Fruit fly (Drosophila melanogaster) whole organism, adult: Measurements from ENCODE around the gene ouib.

Experiments
- CG11617 ChIP-seq: fragments of 200-800 bp; sonication (Bioruptor generic); optimal IDR thresholded peaks from 2 replicates; lab custom pipeline; 2017; ENCODE audit warnings: mild to moderate bottlenecking, missing biosample characterization, missing genetic modification reagents, missing genetic modification characterization
- CG12768 ChIP-seq: fragments of 200-800 bp; sonication (Bioruptor generic); optimal IDR thresholded peaks from 2 replicates; lab custom pipeline; 2017; ENCODE audit warnings: missing biosample characterization, missing genetic modification characterization, mild to moderate bottlenecking, moderate library complexity, missing genetic modification reagents
- CG14711 ChIP-seq: fragments of 200-800 bp; sonication (Bioruptor generic); optimal IDR thresholded peaks from 2 replicates; lab custom pipeline; 2018; ENCODE audit warnings: missing biosample characterization, mild to moderate bottlenecking, missing genetic modification characterization, moderate library complexity
- CG1620 ChIP-seq: fragments of 200-800 bp; sonication (Bioruptor generic); optimal IDR thresholded peaks from 2 replicates; lab custom pipeline; 2016; ENCODE audit warnings: missing biosample characterization, missing genetic modification characterization
- CG33017 ChIP-seq: fragments of 200-800 bp; sonication (Bioruptor generic); optimal IDR thresholded peaks from 2 replicates; lab custom pipeline; 2018; ENCODE audit warnings: missing biosample characterization, mild to moderate bottlenecking, missing genetic modification characterization, moderate library complexity
- CG5204 ChIP-seq: fragments of 200-800 bp; sonication (Bioruptor generic); optimal IDR thresholded peaks from 2 replicates; lab custom pipeline; 2016; ENCODE audit warnings: missing biosample characterization, missing genetic modification characterization
- CG7045 ChIP-seq: fragments of 200-800 bp; sonication (Bioruptor generic); optimal IDR thresholded peaks from 2 replicates; lab custom pipeline; 2017; ENCODE audit warnings: missing biosample characterization, mild to moderate bottlenecking, missing genetic modification characterization
- CG7101 ChIP-seq: fragments of 200-800 bp; sonication (Bioruptor generic); optimal IDR thresholded peaks from 2 replicates; lab custom pipeline; 2018; ENCODE audit warnings: missing biosample characterization, mild to moderate bottlenecking, missing genetic modification characterization, moderate library complexity
- Clk ChIP-seq: fragments of 200-800 bp; sonication (Bioruptor generic); optimal IDR thresholded peaks from 2 replicates; lab custom pipeline; 2017; ENCODE audit warnings: missing biosample characterization, missing genetic modification characterization
- Crg-1 ChIP-seq: fragments of 200-800 bp; sonication (Bioruptor generic); optimal IDR thresholded peaks from 2 replicates; lab custom pipeline; 2016; ENCODE audit warnings: missing biosample characterization, missing genetic modification characterization
- Hr96 ChIP-seq: fragments of 200-800 bp; sonication (Bioruptor generic); optimal IDR thresholded peaks from 2 replicates; lab custom pipeline; 2016; ENCODE audit warnings: missing biosample characterization, missing genetic modification characterization
- Mnt ChIP-seq: fragments of 200-800 bp; sonication (Bioruptor generic); optimal IDR thresholded peaks from 2 replicates; lab custom pipeline; 2016; ENCODE audit warnings: missing biosample characterization, mild to moderate bottlenecking, missing genetic modification characterization
- bab1 ChIP-seq: fragments of 200-800 bp; sonication (Bioruptor generic); optimal IDR thresholded peaks from 3 replicates; lab custom pipeline; 2019; ENCODE audit warnings: missing biosample characterization, mild to moderate bottlenecking, missing genetic modification characterization, moderate library complexity
- cic ChIP-seq: fragments of 200-800 bp; sonication (Bioruptor generic); optimal IDR thresholded peaks from 2 replicates; lab custom pipeline; 2017; ENCODE audit warnings: missing biosample characterization, mild to moderate bottlenecking, missing genetic modification characterization, moderate library complexity
- cnc ChIP-seq, 2 experiments: fragments of >200 bp; optimal IDR thresholded peaks; 2 replicates each; lab custom pipeline; 2017
- kay ChIP-seq: fragments of 200-800 bp; sonication (Bioruptor generic); peaks from one replicate; lab custom pipeline; 2016; ENCODE audit warnings: missing biosample characterization, missing genetic modification characterization, borderline replicate concordance
- ovo ChIP-seq: fragments of 200-800 bp; sonication (Bioruptor generic); optimal IDR thresholded peaks from 2 replicates; lab custom pipeline; 2016; ENCODE audit warnings: missing biosample characterization, missing genetic modification characterization
- pad ChIP-seq: fragments of 200-800 bp; sonication (Bioruptor generic); optimal IDR thresholded peaks from 3 replicates; lab custom pipeline; 2017; ENCODE audit warnings: missing biosample characterization, missing genetic modification characterization, mild to moderate bottlenecking, moderate library complexity, missing genetic modification reagents
- tj ChIP-seq: fragments of 200-800 bp; sonication (Bioruptor generic); optimal IDR thresholded peaks from 3 replicates; lab custom pipeline; 2017; ENCODE audit warnings: missing biosample characterization, mild to moderate bottlenecking, missing genetic modification characterization, moderate library complexity
- toe ChIP-seq: fragments of 200-800 bp; sonication (Bioruptor generic); optimal IDR thresholded peaks from 2 replicates; lab custom pipeline; 2016; ENCODE audit warnings: missing biosample characterization, missing genetic modification characterization

Gene ouib

DNA sequence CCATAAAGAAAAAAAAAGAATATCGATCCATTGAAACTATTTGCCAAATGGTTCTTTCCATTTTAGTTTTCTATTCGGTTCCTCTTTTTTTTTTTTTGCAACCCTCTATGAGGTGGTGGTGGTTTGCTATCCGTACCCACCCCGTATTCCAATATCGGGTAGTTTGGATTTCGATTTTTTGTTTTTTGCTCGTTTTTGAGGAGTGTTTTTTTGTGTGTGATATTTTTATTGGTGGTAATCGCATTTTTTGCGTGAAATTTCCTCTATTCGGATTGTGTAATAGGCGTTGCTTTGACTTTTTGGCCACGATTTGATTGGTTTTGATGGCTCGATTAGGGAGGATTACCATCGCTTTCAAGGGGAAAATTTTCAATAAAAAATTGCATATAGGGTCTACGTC, 38.8 kb upstream of the ouib start:
- TF ChIP-seq ovo (no peak), CG7045 (GFP tag; lab: Kevin White, UChicago) (no peak), Crg-1 (no peak), bab1 (GFP tag; lab: Kevin White, UChicago) (no peak), CG7101 (tag; lab: Kevin White, UChicago) (no peak), kay (GFP tag; lab: Kevin White, UChicago) (no peak), tj (no peak), CG1620 (GFP tag; lab: Kevin White, UChicago) (no peak), cnc (optimal IDR thresholded peaks at IDR 0.05; lab: Kevin White, UChicago) (no peak), toe (GFP tag; lab: Kevin White, UChicago) (no peak), CG11617 (GFP tag; lab: Kevin White, UChicago) (no peak), CG33017 (no peak), CG14711 (tag; lab: Kevin White, UChicago) (no peak), cic (GFP tag; lab: Kevin White, UChicago) (no peak), pad (no peak), Clk (GFP tag; lab: Kevin White, UChicago) (no peak), CG12768 (GFP tag; lab: Kevin White, UChicago) (no peak)

DNA sequence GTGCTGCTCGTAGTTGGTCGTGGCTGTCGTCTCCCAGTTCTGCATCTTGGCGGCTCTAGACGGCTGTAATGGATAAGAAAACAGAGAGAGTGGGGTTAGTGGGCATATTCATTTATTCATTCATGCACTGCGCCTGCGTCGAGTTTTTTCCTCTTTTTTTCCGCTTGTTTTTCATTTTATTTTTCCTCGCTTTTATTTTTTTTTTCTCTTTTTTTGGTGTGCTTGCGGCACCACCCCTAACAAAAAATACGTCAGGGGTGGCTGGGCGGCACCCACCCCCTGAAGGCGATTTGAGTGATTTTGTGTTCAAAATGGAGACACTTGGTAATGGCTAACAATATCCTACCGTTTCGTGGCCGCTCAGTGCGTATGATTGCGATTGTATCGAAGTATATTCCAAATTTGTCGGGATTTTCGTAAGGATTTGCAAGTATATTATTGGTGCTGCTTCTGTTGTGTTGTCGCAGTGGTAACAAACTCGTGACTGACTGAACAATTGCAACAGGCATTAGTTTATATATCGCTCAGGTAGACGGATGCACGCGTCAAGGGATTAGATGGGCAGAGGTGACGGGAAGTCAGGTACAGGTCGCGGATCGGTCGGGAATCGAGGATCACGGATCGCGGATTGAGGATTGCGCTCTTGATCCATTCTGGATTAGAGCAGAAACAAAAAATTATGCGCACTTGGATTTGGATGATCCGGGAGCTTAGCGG, 31.0 kb upstream of the ouib start:
- TF ChIP-seq CG11617 (GFP tag; lab: Kevin White, UChicago) (no peak), bab1 (GFP tag; lab: Kevin White, UChicago) (no peak), toe (GFP tag; lab: Kevin White, UChicago) (peak; percentile 68), cnc (optimal IDR thresholded peaks at IDR 0.05; lab: Kevin White, UChicago) (no peak), kay (GFP tag; lab: Kevin White, UChicago) (no peak), cic (GFP tag; lab: Kevin White, UChicago) (no peak), CG12768 (GFP tag; lab: Kevin White, UChicago) (peak; percentile 74), CG1620 (GFP tag; lab: Kevin White, UChicago) (no peak), CG7101 (tag; lab: Kevin White, UChicago) (no peak), CG5204 (peak; percentile 66), CG14711 (tag; lab: Kevin White, UChicago) (no peak), pad (no peak), Mnt (GFP tag; lab: Kevin White, UChicago) (no peak), Clk (GFP tag; lab: Kevin White, UChicago) (no peak), tj (no peak), CG33017 (peak; percentile 86), ovo (no peak), CG7045 (GFP tag; lab: Kevin White, UChicago) (peak; percentile 89), Crg-1 (no peak), Hr96 (GFP tag; lab: Kevin White, UChicago) (peak; percentile 54)

DNA sequence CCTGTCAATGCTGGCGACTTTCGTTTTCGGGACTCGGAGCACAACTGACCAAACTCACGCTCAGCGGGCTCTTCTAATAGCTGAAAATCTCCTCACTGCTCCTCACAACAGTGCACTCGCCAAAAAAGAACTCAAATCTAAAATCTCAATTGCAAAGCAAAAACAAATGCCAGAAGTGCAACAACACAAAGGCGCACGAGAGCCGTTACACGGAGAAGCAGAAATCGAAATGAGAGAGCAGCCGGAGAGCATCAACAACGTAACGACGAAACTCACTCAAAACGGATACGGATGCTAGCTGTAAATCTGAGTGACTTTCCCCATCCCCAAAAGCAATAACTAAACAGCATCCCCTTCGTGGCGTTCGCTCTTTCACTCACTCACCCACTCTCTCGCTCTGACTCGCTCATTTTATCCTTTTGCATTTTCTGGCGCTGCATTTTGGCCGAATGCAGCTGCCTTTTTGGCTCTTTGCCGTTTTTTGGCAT, 27.5 kb upstream of the ouib start, which contains the start of gene hb:
Gene hb (minus strand): TSS at position 51 of the 488 bp plus-strand sequence.
- TF ChIP-seq CG1620 (GFP tag; lab: Kevin White, UChicago) (no peak), ovo (peak; percentile 4), CG7101 (tag; lab: Kevin White, UChicago) (no peak), kay (GFP tag; lab: Kevin White, UChicago) (no peak), pad (peak; percentile 98)

DNA sequence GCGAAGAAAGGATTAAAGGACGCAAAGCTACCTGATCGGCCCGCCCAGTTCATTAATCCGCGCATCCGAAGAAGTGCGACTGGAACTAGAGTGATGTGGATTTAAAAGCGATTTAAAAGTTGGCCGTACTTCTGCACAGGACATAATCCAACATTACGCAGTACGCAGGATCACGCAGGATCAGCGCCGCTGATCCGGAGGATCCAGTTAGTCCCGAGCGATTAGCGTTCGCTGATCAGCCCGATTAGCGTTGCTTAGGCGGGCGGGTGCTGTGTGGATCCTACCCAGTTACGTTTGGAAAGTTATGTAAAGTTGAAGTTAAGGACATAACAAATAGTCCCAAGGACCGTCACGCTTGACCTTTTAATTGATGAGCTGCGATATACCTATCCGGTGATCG, 26.0 kb upstream of the ouib start:
- TF ChIP-seq tj (no peak), Hr96 (GFP tag; lab: Kevin White, UChicago) (no peak), ovo (no peak), Clk (GFP tag; lab: Kevin White, UChicago) (no peak), CG1620 (GFP tag; lab: Kevin White, UChicago) (no peak), bab1 (GFP tag; lab: Kevin White, UChicago) (no peak), cic (GFP tag; lab: Kevin White, UChicago) (no peak), toe (GFP tag; lab: Kevin White, UChicago) (no peak), CG7101 (tag; lab: Kevin White, UChicago) (no peak)

DNA sequence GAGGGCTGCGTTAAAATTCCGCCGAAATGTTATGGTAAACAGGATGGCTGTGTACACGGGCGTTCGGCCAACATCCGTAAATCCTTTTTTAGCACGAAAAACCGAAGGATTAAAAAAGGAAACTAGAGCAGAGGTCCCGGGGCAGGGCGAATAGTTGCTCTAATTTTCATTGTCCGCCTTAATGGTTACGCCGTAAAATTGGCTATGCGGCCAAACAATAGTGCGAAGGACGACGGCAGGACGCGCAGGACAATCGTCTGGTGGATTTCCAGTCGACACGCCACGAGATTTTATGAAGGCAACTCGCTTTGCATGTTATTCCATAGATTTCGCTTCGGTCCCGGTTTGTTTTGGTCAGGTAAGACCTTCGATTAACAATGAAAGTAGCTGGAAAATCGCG, 24.6 kb upstream of the ouib start:
- TF ChIP-seq Crg-1 (no peak), kay (GFP tag; lab: Kevin White, UChicago) (no peak), CG7045 (GFP tag; lab: Kevin White, UChicago) (no peak), cic (GFP tag; lab: Kevin White, UChicago) (no peak), toe (GFP tag; lab: Kevin White, UChicago) (no peak), CG14711 (tag; lab: Kevin White, UChicago) (no peak), bab1 (GFP tag; lab: Kevin White, UChicago) (no peak), CG11617 (GFP tag; lab: Kevin White, UChicago) (no peak), CG1620 (GFP tag; lab: Kevin White, UChicago) (no peak), ovo (no peak), CG33017 (no peak), Mnt (GFP tag; lab: Kevin White, UChicago) (no peak), Hr96 (GFP tag; lab: Kevin White, UChicago) (no peak), tj (no peak), CG7101 (tag; lab: Kevin White, UChicago) (no peak), Clk (GFP tag; lab: Kevin White, UChicago) (no peak), CG12768 (GFP tag; lab: Kevin White, UChicago) (no peak)

DNA sequence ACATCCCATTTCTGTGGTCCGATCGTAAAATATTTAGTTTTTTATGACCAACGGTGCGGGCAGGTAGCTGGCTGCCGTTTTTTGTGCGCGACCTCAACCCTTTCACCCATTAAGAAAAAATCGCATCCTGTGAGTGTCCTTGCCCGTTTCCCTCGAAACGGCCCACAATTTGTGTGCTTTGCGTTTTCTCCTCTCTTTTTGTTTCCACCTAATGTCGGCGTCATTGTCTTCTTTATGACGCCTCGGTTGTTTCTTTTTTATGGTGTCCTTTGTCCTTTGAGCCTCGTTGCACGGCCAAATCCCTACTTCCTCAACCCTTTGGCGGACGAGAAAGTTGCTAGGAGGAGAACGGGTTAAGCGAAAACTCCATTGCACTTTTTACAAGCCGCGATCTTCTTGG, 24.1 kb upstream of the ouib start:
- TF ChIP-seq tj (no peak), cic (GFP tag; lab: Kevin White, UChicago) (no peak), Crg-1 (no peak), CG12768 (GFP tag; lab: Kevin White, UChicago) (no peak), toe (GFP tag; lab: Kevin White, UChicago) (no peak), CG1620 (GFP tag; lab: Kevin White, UChicago) (no peak), CG7101 (tag; lab: Kevin White, UChicago) (no peak), CG14711 (tag; lab: Kevin White, UChicago) (no peak), kay (GFP tag; lab: Kevin White, UChicago) (no peak), CG33017 (no peak), pad (no peak), ovo (no peak), Clk (GFP tag; lab: Kevin White, UChicago) (no peak), Mnt (GFP tag; lab: Kevin White, UChicago) (no peak), CG5204 (no peak), CG11617 (GFP tag; lab: Kevin White, UChicago) (no peak), bab1 (GFP tag; lab: Kevin White, UChicago) (no peak), Hr96 (GFP tag; lab: Kevin White, UChicago) (no peak), CG7045 (GFP tag; lab: Kevin White, UChicago) (no peak)
